Worm (Caenorhabditis elegans) whole organism, midembryonic: ENCODE measurements around the gene nhr-255.

ENCODE experiments used
- cog-1 ChIP-seq: sonication (generic microtip); optimal IDR thresholded peaks from 2 replicates; lab custom pipeline; 2016; ENCODE audit warnings: missing genetic modification characterization, missing compliant biosample characterization
- med-1 ChIP-seq: sonication (generic microtip); optimal IDR thresholded peaks from 2 replicates; lab custom pipeline; 2017; ENCODE audit warnings: missing genetic modification characterization, mild to moderate bottlenecking, missing compliant biosample characterization, antibody characterized with exemption, missing genetic modification reagents; ENCODE audit not compliant: insufficient read depth

DNA sequence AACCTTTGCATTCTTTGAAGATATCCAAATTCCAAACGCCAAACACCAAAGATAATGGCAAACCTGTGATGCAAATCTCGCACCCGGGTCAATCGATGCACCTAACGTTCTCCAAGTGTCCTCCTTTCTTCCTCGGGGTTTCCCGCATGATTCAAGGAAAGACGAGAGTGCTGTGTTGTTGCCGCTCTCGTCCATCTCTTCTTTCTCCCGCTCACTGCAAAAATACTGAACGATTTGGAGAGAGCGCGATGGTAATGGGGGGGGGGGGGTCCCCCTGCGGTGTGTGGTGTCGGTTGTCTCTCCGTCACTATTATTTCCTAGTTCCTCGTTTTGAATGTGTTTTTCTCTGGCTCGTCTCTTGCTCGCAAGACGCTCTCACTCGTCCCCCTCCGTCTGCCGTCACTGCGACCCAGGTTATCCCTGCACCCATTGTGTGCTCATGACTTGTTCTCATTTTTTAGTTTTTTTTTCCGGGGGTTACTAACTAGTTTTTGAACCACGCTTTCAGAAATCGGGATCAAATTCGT is 35.0 kb upstream of the nhr-255 start:
- TF ChIP-seq med-1 (no peak), cog-1 (tag; lab: Kevin White, UChicago) (peak; percentile 79)
